Worm (Caenorhabditis elegans) whole organism, late embryonic: ENCODE data around the gene srt-33.

Experiments used
- Y22D7AL.16 ChIP-seq: sonication (generic microtip); optimal IDR thresholded peaks from 2 replicates; lab custom pipeline; 2016; ENCODE audit warnings: missing genetic modification characterization, missing compliant biosample characterization
- ama-1 ChIP-seq: fragments of 150-350 bp; optimal IDR thresholded peaks from 2 replicates; lab custom pipeline; 2014
- elt-2 ChIP-seq: sonication (generic microtip); optimal IDR thresholded peaks from 2 replicates; lab custom pipeline; 2016; ENCODE audit warnings: missing genetic modification reagents, missing genetic modification characterization, missing compliant biosample characterization
- eyg-1 ChIP-seq: sonication (generic microtip); optimal IDR thresholded peaks from 2 replicates; lab custom pipeline; 2016; ENCODE audit warnings: missing genotype, missing genetic modification characterization, missing compliant biosample characterization
- pag-3 ChIP-seq: sonication (generic microtip); optimal IDR thresholded peaks from 2 replicates; lab custom pipeline; 2016; ENCODE audit warnings: missing compliant biosample characterization, missing genetic modification characterization, borderline replicate concordance
- ref-2 ChIP-seq: sonication (generic microtip); optimal IDR thresholded peaks from 2 replicates; lab custom pipeline; 2016; ENCODE audit warnings: missing genetic modification characterization, missing compliant biosample characterization

DNA sequence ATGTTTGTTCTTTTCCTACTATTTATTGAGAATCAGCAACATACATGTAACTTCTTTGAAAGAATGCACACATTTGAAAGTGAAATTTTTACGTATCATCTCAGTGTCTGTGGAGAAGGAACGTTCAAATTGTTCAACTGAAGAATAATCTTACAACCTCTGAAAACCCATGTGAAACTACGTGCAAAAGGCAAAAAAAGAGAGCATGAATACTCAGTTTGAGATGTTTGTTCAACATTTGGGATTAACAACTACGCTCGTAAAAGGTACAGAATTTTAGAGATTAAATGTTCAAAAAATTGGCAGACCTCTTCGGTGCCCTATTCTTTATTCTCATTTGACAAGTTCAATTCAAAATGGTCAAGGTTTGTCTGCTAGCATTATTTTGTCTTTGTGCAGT, 27.7 kb downstream of the srt-33 start, which contains the start of gene K02E11.5:
- TF ChIP-seq ref-2 (tag; lab: Kevin White, UChicago), result no peak
- no peak for TF ChIP-seq eyg-1
- no peak for TF ChIP-seq ama-1 (lab: Kevin White, UChicago)
- TF ChIP-seq Y22D7AL.16 (tag; lab: Kevin White, UChicago), result no peak
- TF ChIP-seq elt-2 (tag; lab: Kevin White, UChicago), result no peak
- no peak for TF ChIP-seq pag-3 (tag; lab: Kevin White, UChicago)
